Fruit fly (Drosophila melanogaster): ENCODE data around the gene Idh.

Idh gene

DNA sequence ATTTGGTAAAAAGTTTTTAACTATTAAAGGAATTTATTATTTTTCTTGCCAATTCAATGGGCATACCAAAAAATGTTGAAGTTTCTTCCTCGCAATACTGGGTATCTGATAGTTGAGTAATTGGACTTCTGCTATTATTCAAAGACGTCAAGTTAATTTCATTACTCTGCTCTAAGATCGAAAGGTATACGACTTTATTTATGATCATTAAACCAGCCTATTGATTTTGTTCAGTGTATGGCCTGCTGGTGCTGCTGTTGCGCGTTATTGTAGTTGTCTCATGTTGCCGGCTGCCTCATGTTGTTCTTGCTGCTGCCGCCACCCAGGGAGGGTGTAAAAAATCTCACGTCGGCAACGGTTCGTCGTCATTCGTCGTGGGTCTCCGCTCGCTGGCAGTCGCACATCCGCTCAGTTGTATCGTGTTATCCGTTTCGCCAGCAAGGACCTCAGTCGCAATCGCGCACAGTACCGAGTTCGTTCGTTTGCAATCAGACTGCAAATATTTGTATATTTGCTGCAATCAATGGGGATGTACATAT is 35.0 kb upstream of the Idh start, which contains the start of gene CG7120 (continued):
- TF ChIP-seq CG11504 (tag; optimal IDR thresholded peaks at IDR 0.05) (peak; percentile 93), Atf-2 (GFP tag; optimal IDR thresholded peaks at IDR 0.05) (peak; percentile 61), Deaf1 (tag; optimal IDR thresholded peaks at IDR 0.05) (peak; percentile 97), CG18619 (GFP tag; optimal IDR thresholded peaks at IDR 0.05) (peak; percentile 48), Opbp (GFP tag; IDR thresholded peaks at IDR 0.05; ENCODE audit: partially characterized antibody) (peak; percentile 6; the same call in 1 of the 3 replicates), trem (tag; optimal IDR thresholded peaks at IDR 0.05) (peak; percentile 20), CG8944 (GFP tag; optimal IDR thresholded peaks at IDR 0.05) (peak; percentile 11), exex (tag; optimal IDR thresholded peaks at IDR 0.05) (no peak), phol (tag; optimal IDR thresholded peaks at IDR 0.05) (peak; percentile 71), ssp (GFP tag; IDR thresholded peaks at IDR 0.05) (no peak), Rfx (GFP tag; IDR thresholded peaks at IDR 0.05) (peak; percentile 24; the same call in 1 of the 2 replicates), CG15073 (GFP tag; optimal IDR thresholded peaks at IDR 0.05) (no peak), Blimp-1 (GFP tag; optimal IDR thresholded peaks at IDR 0.05) (peak; percentile 55), Max (GFP tag; optimal IDR thresholded peaks at IDR 0.05) (peak; percentile 7), CG6254 (GFP tag; optimal IDR thresholded peaks at IDR 0.05) (peak; percentile 40), ci (GFP tag; IDR thresholded peaks at IDR 0.05) (peak; percentile 61; the same call in 1 of the 3 replicates), CG4424 (GFP tag; optimal IDR thresholded peaks at IDR 0.05) (peak; percentile 55), CG16813 (GFP tag; IDR thresholded peaks at IDR 0.05; ENCODE audit: partially characterized antibody) (no peak), CG4730 (GFP tag; IDR thresholded peaks at IDR 0.05) (no peak), H15 (GFP tag; IDR thresholded peaks at IDR 0.05) (no peak), GATAe (GFP tag; conservative IDR thresholded peaks at IDR 0.05) (no peak), zen (tag; optimal IDR thresholded peaks at IDR 0.05) (peak; percentile 37), CG10979 (tag; optimal IDR thresholded peaks at IDR 0.05) (peak; percentile 74), CG13894 (tag; optimal IDR thresholded peaks at IDR 0.05) (no peak), dmrt11E (tag; optimal IDR thresholded peaks at IDR 0.05) (peak; percentile 66), CTCF (GFP tag; optimal IDR thresholded peaks at IDR 0.05) (peak; percentile 4), eyg (GFP tag; optimal IDR thresholded peaks at IDR 0.05) (no peak), CG15514 (GFP tag; optimal IDR thresholded peaks at IDR 0.05) (peak; percentile 37), dmrt99B (tag; optimal IDR thresholded peaks at IDR 0.05) (peak; percentile 57), chn (GFP tag; optimal IDR thresholded peaks at IDR 0.05) (peak; percentile 53), Hr51 (GFP tag; optimal IDR thresholded peaks at IDR 0.05) (peak; percentile 18 to 55), Spps (tag; optimal IDR thresholded peaks at IDR 0.05) (peak; percentile 22), amos (GFP tag; IDR thresholded peaks at IDR 0.05; ENCODE audit: partially characterized antibody) (no peak), gem (tag; optimal IDR thresholded peaks at IDR 0.05) (peak; percentile 63), slbo (GFP tag; IDR thresholded peaks at IDR 0.05) (0 out of 2 replicates have a peak, but pooled peaks have one; percentile 36), CG9437 (GFP tag; optimal IDR thresholded peaks at IDR 0.05) (peak; percentile 54), Neu2 (GFP tag; optimal IDR thresholded peaks at IDR 0.05; ENCODE audit: borderline replicate concordance) (no peak), NC2β (GFP tag; optimal IDR thresholded peaks at IDR 0.05) (peak; percentile 28), CG6765 (GFP tag; optimal IDR thresholded peaks at IDR 0.05) (no peak), nerfin-2 (GFP tag; IDR thresholded peaks at IDR 0.05; ENCODE audit: partially characterized antibody) (peak; percentile 25), lilli (GFP tag; optimal IDR thresholded peaks at IDR 0.05) (peak; percentile 52), CG10366 (GFP tag; IDR thresholded peaks at IDR 0.05) (peak; percentile 16; the same call in 1 of the 2 replicates), Kr (GFP tag; optimal IDR thresholded peaks at IDR 0.05) (no peak), CG1602 (GFP tag; optimal IDR thresholded peaks at IDR 0.05) (peak; percentile 39), chm (GFP tag; IDR thresholded peaks at IDR 0.05) (peak; percentile 47; the same call in 1 of the 2 replicates), dpn (GFP tag; optimal IDR thresholded peaks at IDR 0.05) (peak; percentile 27 to 47), pros (GFP tag; optimal IDR thresholded peaks at IDR 0.05) (no peak), CG17328 (GFP tag; IDR thresholded peaks at IDR 0.05) (peak; percentile 56), tx (GFP tag; optimal IDR thresholded peaks at IDR 0.05) (peak; percentile 4), HmgD (GFP tag; optimal IDR thresholded peaks at IDR 0.05) (peak; percentile 7)

All from whole organism, embryonic.